Fruit fly (Drosophila melanogaster): Measurements from ENCODE around the gene Wdr24.
A peak's percentile ranks its signal among the peaks of the same experiment; 100 is the strongest.

Gene Wdr24

DNA sequence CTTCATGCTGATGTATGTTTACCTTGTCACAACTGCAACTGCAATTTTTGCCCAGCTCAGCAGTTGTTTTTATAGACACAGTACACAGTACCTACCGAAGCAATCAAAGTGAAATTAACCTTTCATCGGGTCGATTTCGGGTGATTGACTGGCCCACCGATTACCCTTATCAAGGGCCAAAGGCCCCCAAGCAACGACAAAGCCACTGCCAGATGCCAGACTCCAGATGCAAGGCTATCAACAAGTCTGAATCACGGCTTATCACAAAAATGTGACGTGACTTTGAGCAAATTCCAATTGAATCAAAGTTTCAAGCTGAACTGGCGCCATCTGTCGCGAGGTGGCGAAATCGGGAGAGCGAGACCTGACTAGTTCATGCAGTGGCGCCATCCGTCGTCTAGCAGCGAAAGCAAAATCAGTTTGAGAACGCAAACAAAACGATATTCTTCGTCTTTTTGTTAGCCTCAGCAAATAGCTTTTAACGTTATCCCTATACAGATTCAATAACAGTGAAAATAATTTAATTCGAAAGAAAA is 28.0 kb downstream of the Wdr24 start, which contains the start of gene Obp99b:
Gene Obp99b, minus strand, starts transcription at position 115 of the 536 bp plus-strand sequence.
- peak; percentile 4 for TF ChIP-seq HLH106 (tag; optimal IDR thresholded peaks at IDR 0.05)
- peak; percentile 38 for TF ChIP-seq rgr (GFP tag; optimal IDR thresholded peaks at IDR 0.05)
- TF ChIP-seq brk (GFP tag; optimal IDR thresholded peaks at IDR 0.05), result no peak
- TF ChIP-seq CG9705 (GFP tag; optimal IDR thresholded peaks at IDR 0.05), result peak; percentile 37
- no peak for TF ChIP-seq Hr83 (GFP tag; optimal IDR thresholded peaks at IDR 0.05; ENCODE audit: poor library complexity, severe bottlenecking)
- peak; percentile 49 for TF ChIP-seq br (GFP tag; optimal IDR thresholded peaks at IDR 0.05)
- TF ChIP-seq Hnf4 (GFP tag; optimal IDR thresholded peaks at IDR 0.05), result peak; percentile 24
- TF ChIP-seq GATAd (GFP tag; optimal IDR thresholded peaks at IDR 0.05), result peak; percentile 31
- peak; percentile 36 for TF ChIP-seq Sp1 (GFP tag; optimal IDR thresholded peaks at IDR 0.05)
- TF ChIP-seq h (GFP tag; optimal IDR thresholded peaks at IDR 0.05), result peak; percentile 28
- TF ChIP-seq fru (GFP tag; optimal IDR thresholded peaks at IDR 0.05), result peak; percentile 16
- TF ChIP-seq Myc (optimal IDR thresholded peaks at IDR 0.05), result no peak
- TF ChIP-seq dl (GFP tag; optimal IDR thresholded peaks at IDR 0.05; ENCODE audit: insufficient read depth in 1 of 2, partially characterized antibody in 2 of 2), result no peak
- TF ChIP-seq Vsx2 (GFP tag; optimal IDR thresholded peaks at IDR 0.05; ENCODE audit: partially characterized antibody), result no peak
- peak in 1 of 2 experiments; percentile 49 for TF ChIP-seq foxo (GFP tag; optimal IDR thresholded peaks at IDR 0.05)
- peak; percentile 35 for TF ChIP-seq OdsH (GFP tag; optimal IDR thresholded peaks at IDR 0.05)

DNA sequence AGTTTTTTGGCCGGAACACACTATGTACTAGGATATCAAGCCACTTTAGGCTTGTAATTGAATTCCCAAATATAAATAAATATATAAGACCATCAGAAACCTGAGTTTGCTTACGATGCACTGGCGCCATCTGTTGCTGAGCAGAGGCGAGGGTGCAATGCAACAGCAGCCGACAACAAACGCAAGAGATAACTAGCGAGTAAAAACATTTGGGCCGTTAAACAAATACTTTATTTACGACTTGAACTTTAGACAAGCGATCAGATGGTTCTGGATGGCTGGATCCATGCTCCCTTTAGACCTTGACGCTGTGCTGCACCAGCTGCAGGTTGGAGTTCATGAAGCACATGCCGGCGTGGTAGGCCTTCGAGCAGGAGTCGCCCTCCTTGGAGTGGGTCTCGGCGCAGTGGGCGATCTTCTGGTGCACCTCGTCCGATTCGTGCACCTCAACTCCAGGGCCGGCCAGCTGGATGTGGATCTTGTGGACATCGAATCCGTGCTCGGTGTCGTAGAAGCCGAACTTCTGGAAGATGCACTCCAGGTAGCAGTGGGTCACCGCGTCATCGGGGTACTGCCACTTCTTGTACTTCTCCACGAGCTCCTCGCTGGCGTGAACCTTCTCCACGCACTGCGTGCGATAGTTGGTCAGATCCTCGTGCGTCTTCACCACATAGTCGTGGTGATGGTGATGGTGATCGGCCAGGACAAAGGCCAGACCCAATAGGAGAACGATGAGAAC is 28.7 kb downstream of the Wdr24 start:
- no peak for TF ChIP-seq Hr78 (GFP tag; optimal IDR thresholded peaks at IDR 0.05)
- TF ChIP-seq brk (GFP tag; optimal IDR thresholded peaks at IDR 0.05), result peak; percentile 8
- TF ChIP-seq Hr83 (GFP tag; optimal IDR thresholded peaks at IDR 0.05; ENCODE audit: poor library complexity, severe bottlenecking), result peak; percentile 52
- TF ChIP-seq Dfd (GFP tag; optimal IDR thresholded peaks at IDR 0.05), result no peak
- TF ChIP-seq CrebA (GFP tag; optimal IDR thresholded peaks at IDR 0.05; ENCODE audit: borderline replicate concordance), result no peak

DNA sequence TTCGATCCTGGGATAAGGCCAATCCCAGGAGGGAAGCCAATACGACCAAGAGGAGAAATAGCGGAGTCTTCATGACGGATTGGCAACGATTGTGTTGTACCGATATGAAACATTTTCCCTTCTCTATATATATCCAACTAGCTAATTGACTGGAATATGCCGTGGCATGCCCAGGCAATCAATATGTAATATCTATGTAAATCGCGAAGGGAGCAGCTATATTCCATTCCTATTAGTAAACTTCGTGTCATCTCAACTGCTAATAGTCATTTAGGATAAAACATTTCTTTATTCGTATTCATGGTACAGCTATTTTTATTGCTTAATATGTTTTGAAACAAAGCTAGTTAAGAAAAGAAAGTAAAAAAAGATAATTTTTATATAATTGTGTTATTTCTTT is 29.6 kb downstream of the Wdr24 start, which contains the start of gene Dup99B:
Gene Dup99B, minus strand, starts transcription at position 101 of the 400 bp plus-strand sequence.
- TF ChIP-seq Hr83 (GFP tag; optimal IDR thresholded peaks at IDR 0.05; ENCODE audit: poor library complexity, severe bottlenecking) (no peak), sage (GFP tag; optimal IDR thresholded peaks at IDR 0.05) (no peak), dmrt93B (GFP tag; optimal IDR thresholded peaks at IDR 0.05) (no peak), Hnf4 (GFP tag; optimal IDR thresholded peaks at IDR 0.05) (no peak), Vsx2 (GFP tag; optimal IDR thresholded peaks at IDR 0.05; ENCODE audit: partially characterized antibody) (no peak), dsf (GFP tag; optimal IDR thresholded peaks at IDR 0.05; ENCODE audit: borderline replicate concordance) (no peak), Sp1 (GFP tag; optimal IDR thresholded peaks at IDR 0.05) (no peak), psq (GFP tag; optimal IDR thresholded peaks at IDR 0.05) (no peak)

DNA sequence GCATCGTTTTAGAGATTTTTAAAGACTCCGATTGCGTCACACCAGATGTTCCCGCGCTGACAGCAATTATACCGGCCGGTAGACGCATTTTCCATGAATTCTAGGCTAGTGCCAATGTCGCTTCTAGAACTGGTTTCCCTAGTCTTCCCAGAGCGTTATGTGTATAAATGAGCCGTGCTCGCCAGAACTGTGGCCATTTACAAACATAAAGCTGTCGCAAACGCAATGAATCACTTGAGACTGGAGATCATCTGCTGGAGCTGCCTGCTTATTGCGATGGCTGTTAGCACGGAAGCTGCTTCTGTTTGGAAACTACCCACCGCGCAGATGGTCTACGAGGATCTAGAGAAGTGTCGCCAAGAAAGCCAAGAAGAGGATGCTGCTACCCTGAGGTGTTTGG is 30.6 kb downstream of the Wdr24 start, which contains the start of gene Obp99d:
Gene Obp99d, plus strand, starts transcription at position 192 of the 400 bp plus-strand sequence.
- TF ChIP-seq Hr83 (GFP tag; optimal IDR thresholded peaks at IDR 0.05; ENCODE audit: poor library complexity, severe bottlenecking) (no peak), Myc (optimal IDR thresholded peaks at IDR 0.05) (no peak), ey (GFP tag; optimal IDR thresholded peaks at IDR 0.05) (no peak), OdsH (GFP tag; optimal IDR thresholded peaks at IDR 0.05) (no peak), tai (GFP tag; optimal IDR thresholded peaks at IDR 0.05) (no peak), psq (GFP tag; optimal IDR thresholded peaks at IDR 0.05) (no peak), woc (GFP tag; optimal IDR thresholded peaks at IDR 0.05) (no peak), GATAd (GFP tag; optimal IDR thresholded peaks at IDR 0.05) (no peak), Dfd (GFP tag; optimal IDR thresholded peaks at IDR 0.05) (no peak), CG9705 (GFP tag; optimal IDR thresholded peaks at IDR 0.05) (no peak), br (GFP tag; optimal IDR thresholded peaks at IDR 0.05) (no peak), Vsx2 (GFP tag; optimal IDR thresholded peaks at IDR 0.05; ENCODE audit: partially characterized antibody) (no peak), Jra (GFP tag; optimal IDR thresholded peaks at IDR 0.05) (no peak), dsf (GFP tag; optimal IDR thresholded peaks at IDR 0.05; ENCODE audit: borderline replicate concordance) (no peak), dmrt93B (GFP tag; optimal IDR thresholded peaks at IDR 0.05) (no peak)

DNA sequence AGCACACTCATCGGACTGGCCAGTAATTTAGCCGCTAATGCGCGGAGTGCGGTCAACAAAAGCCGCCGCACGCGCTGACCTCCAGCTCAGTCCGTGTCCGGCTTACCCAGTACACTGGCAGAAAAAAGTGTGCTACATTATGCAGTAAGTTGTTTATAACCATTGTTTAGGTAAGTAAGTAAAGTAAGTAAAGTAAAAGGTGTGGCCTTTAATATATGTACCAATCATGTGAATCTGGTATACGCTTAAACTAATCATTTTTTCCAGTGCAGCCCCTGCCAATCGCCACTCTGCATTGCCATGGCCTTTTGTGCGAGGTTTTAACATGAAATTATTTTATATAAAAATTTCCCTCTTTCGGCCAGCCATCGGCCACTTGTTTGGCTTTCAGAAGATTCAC is 33.5 kb downstream of the Wdr24 start:
- TF ChIP-seq h (GFP tag; optimal IDR thresholded peaks at IDR 0.05), result no peak
- no peak for TF ChIP-seq CG9705 (GFP tag; optimal IDR thresholded peaks at IDR 0.05)
- no peak for TF ChIP-seq psq (GFP tag; optimal IDR thresholded peaks at IDR 0.05)
- TF ChIP-seq Vsx2 (GFP tag; optimal IDR thresholded peaks at IDR 0.05; ENCODE audit: partially characterized antibody), result no peak

All from whole organism, wandering third instar larva.